Worm (Caenorhabditis elegans) whole organism, L4 larva: ENCODE measurements around the gene C03A3.2.

Experiments used
- R02D3.7 ChIP-seq: fragments of 150-350 bp; sonication (generic microtip); optimal IDR thresholded peaks from 3 replicates; lab custom pipeline; 2014; ENCODE audit warnings: missing biosample characterization, missing genetic modification characterization
- T20F7.1 ChIP-seq: fragments of 200-800 bp; sonication (Bioruptor generic); optimal IDR thresholded peaks from 2 replicates; lab custom pipeline; 2018; ENCODE audit warnings: mild to moderate bottlenecking, missing genetic modification characterization, missing compliant biosample characterization
- T26A8.4 ChIP-seq: fragments of 200-800 bp; sonication (Bioruptor generic); IDR thresholded peaks from 2 replicates; pipeline ENCODE4 v1.3.6; 2022; ENCODE audit warnings: missing genetic modification characterization, missing compliant biosample characterization
- Y48G9A.11 ChIP-seq: fragments of 200-800 bp; sonication (Bioruptor generic); IDR thresholded peaks from 2 replicates; pipeline ENCODE4 v1.3.6; 2022; ENCODE audit warnings: missing genetic modification reagents, missing genetic modification characterization, missing compliant biosample characterization
- Y5F2A.4 ChIP-seq: fragments of 200-800 bp; sonication (Bioruptor generic); optimal IDR thresholded peaks from 2 replicates; lab custom pipeline; 2018; ENCODE audit warnings: mild to moderate bottlenecking, missing genetic modification characterization, missing compliant biosample characterization
- ZK337.2 ChIP-seq: fragments of 200-800 bp; sonication (Bioruptor generic); IDR thresholded peaks from 2 replicates; pipeline ENCODE4 v1.3.6; 2022; ENCODE audit warnings: missing genetic modification reagents, missing genetic modification characterization, missing compliant biosample characterization
- ZK546.5 ChIP-seq, 2 experiments: sonication (generic microtip); optimal IDR thresholded peaks; 2 replicates each; lab custom pipeline; 2017; ENCODE audit warnings: missing biosample characterization in 2 of 2, missing genetic modification characterization in 2 of 2
- aha-1 ChIP-seq: fragments of 150-350 bp; peaks from one replicate; lab custom pipeline; 2014; ENCODE audit warnings: missing biosample characterization, missing genetic modification characterization
- aly-2 ChIP-seq: sonication (generic microtip); optimal IDR thresholded peaks from 2 replicates; lab custom pipeline; 2018; ENCODE audit warnings: missing biosample characterization, missing genetic modification characterization
- arid-1 ChIP-seq: fragments of 200-800 bp; sonication (Bioruptor generic); conservative IDR thresholded peaks from 2 replicates; pipeline ENCODE4 v1.3.6; 2022; ENCODE audit warnings: missing genetic modification reagents, missing genetic modification characterization, missing compliant biosample characterization
- attf-4 ChIP-seq: sonication (generic microtip); optimal IDR thresholded peaks from 3 replicates; lab custom pipeline; 2017; ENCODE audit warnings: missing biosample characterization, missing genetic modification characterization
- ceh-28 ChIP-seq: fragments of 150-350 bp; optimal IDR thresholded peaks from 2 replicates; lab custom pipeline; 2014; ENCODE audit warnings: missing biosample characterization, missing genetic modification reagents, missing genetic modification characterization
- ceh-62 ChIP-seq: sonication (generic microtip); optimal IDR thresholded peaks from 2 replicates; lab custom pipeline; 2017; ENCODE audit warnings: missing biosample characterization, missing genetic modification characterization
- ces-1 ChIP-seq: fragments of 150-350 bp; sonication (generic microtip); optimal IDR thresholded peaks from 4 replicates; lab custom pipeline; 2014; ENCODE audit warnings: missing biosample characterization, missing genetic modification reagents, missing genetic modification characterization
- cey-2 ChIP-seq: sonication (generic microtip); optimal IDR thresholded peaks from 3 replicates; lab custom pipeline; 2017; ENCODE audit warnings: missing genetic modification characterization, mild to moderate bottlenecking, missing compliant biosample characterization, antibody characterized with exemption, borderline replicate concordance; ENCODE audit not compliant: insufficient read depth
- ctbp-1 ChIP-seq: fragments of 200-800 bp; sonication (Bioruptor generic); IDR thresholded peaks from 2 replicates; pipeline ENCODE4 v1.3.6; 2022; ENCODE audit warnings: missing genetic modification reagents, missing genetic modification characterization, missing compliant biosample characterization
- daf-16 ChIP-seq, 3 experiments: sonication (generic microtip); optimal IDR thresholded peaks; 2 replicates each; lab custom pipeline; 2016 to 2017; ENCODE audit warnings: missing genetic modification characterization in 3 of 3, missing genetic modification reagents in 3 of 3, mild to moderate bottlenecking in 2 of 3, missing compliant biosample characterization in 2 of 3, missing biosample characterization in 1 of 3, moderate library complexity in 1 of 3
- dmd-8 ChIP-seq: fragments of 200-800 bp; sonication (Bioruptor generic); IDR thresholded peaks from 2 replicates; pipeline ENCODE4 v1.3.6; 2022; ENCODE audit warnings: missing genetic modification characterization, missing compliant biosample characterization
- dmd-9 ChIP-seq: fragments of 200-800 bp; sonication (Bioruptor generic); IDR thresholded peaks from 2 replicates; pipeline ENCODE4 v1.3.6; 2022; ENCODE audit warnings: missing genetic modification reagents, missing genetic modification characterization, missing compliant biosample characterization
- duxl-1 ChIP-seq: sonication (generic microtip); optimal IDR thresholded peaks from 2 replicates; lab custom pipeline; 2016; ENCODE audit warnings: mild to moderate bottlenecking, missing genetic modification characterization, moderate library complexity, missing compliant biosample characterization; ENCODE audit not compliant: poor library complexity
- gei-8 ChIP-seq: fragments of 200-800 bp; sonication (Bioruptor generic); optimal IDR thresholded peaks from 2 replicates; lab custom pipeline; 2018; ENCODE audit warnings: mild to moderate bottlenecking, missing genetic modification characterization, missing compliant biosample characterization
- hlh-30 ChIP-seq: sonication (generic microtip); optimal IDR thresholded peaks from 2 replicates; lab custom pipeline; 2017; ENCODE audit warnings: antibody characterized with exemption, mild to moderate bottlenecking, missing genetic modification characterization, missing compliant biosample characterization; ENCODE audit not compliant: insufficient read depth
- jun-1 ChIP-seq: fragments of 150-350 bp; optimal IDR thresholded peaks from 2 replicates; lab custom pipeline; 2014; ENCODE audit warnings: missing biosample characterization, missing genetic modification reagents, missing genetic modification characterization
- lin-29 ChIP-seq: fragments of 200-800 bp; sonication (Bioruptor generic); IDR thresholded peaks from 2 replicates; pipeline ENCODE4 v1.3.6; 2022; ENCODE audit warnings: missing genetic modification reagents, missing genetic modification characterization, missing compliant biosample characterization
- lin-38 ChIP-seq: fragments of 200-800 bp; sonication (Bioruptor generic); IDR thresholded peaks from 2 replicates; pipeline ENCODE4 v1.3.6; 2022; ENCODE audit warnings: missing genetic modification reagents, missing genetic modification characterization, missing compliant biosample characterization
- lin-39 ChIP-seq: fragments of 150-350 bp; optimal IDR thresholded peaks from 2 replicates; lab custom pipeline; 2014; ENCODE audit warnings: missing biosample characterization, missing genetic modification reagents, missing genetic modification characterization
- lsy-2 ChIP-seq, 2 experiments: fragments of 150-350 bp in 1 of 2; sonication (generic microtip) in 1 of 2; optimal IDR thresholded peaks; 2 replicates each; lab custom pipeline; 2014 to 2017; ENCODE audit warnings: missing biosample characterization in 2 of 2, missing genetic modification characterization in 2 of 2
- madf-5 ChIP-seq, 2 experiments: fragments of 200-800 bp; sonication (Bioruptor generic); IDR thresholded peaks; 2 replicates each; pipeline ENCODE4 v1.3.6; 2022; ENCODE audit warnings: missing compliant biosample characterization in 2 of 2, missing genetic modification characterization in 2 of 2
- mdt-29 ChIP-seq: fragments of 200-800 bp; sonication (Bioruptor generic); IDR thresholded peaks from 2 replicates; pipeline ENCODE4 v1.3.6; 2022; ENCODE audit warnings: missing genetic modification reagents, missing genetic modification characterization, missing compliant biosample characterization
- mep-1 ChIP-seq: fragments of 150-350 bp; sonication (generic microtip); optimal IDR thresholded peaks from 3 replicates; lab custom pipeline; 2014; ENCODE audit warnings: missing biosample characterization, missing genetic modification characterization
- nhr-10 ChIP-seq: fragments of 150-350 bp; optimal IDR thresholded peaks from 2 replicates; lab custom pipeline; 2014; ENCODE audit warnings: missing biosample characterization, missing genetic modification characterization
- nhr-25 ChIP-seq: sonication (generic microtip); optimal IDR thresholded peaks from 2 replicates; lab custom pipeline; 2017; ENCODE audit warnings: missing genetic modification characterization, mild to moderate bottlenecking, missing compliant biosample characterization, antibody characterized with exemption, moderate library complexity, borderline replicate concordance; ENCODE audit not compliant: insufficient read depth
- nhr-28 ChIP-seq: fragments of 150-350 bp; optimal IDR thresholded peaks from 2 replicates; lab custom pipeline; 2014; ENCODE audit warnings: missing biosample characterization, missing genetic modification characterization
- nhr-48 ChIP-seq: sonication (generic microtip); optimal IDR thresholded peaks from 2 replicates; lab custom pipeline; 2016; ENCODE audit warnings: mild to moderate bottlenecking, missing genetic modification characterization, missing compliant biosample characterization
- nhr-6 ChIP-seq: fragments of 150-350 bp; optimal IDR thresholded peaks from 2 replicates; lab custom pipeline; 2014; ENCODE audit warnings: missing biosample characterization, missing genetic modification characterization
- nhr-77 ChIP-seq: fragments of 150-350 bp; optimal IDR thresholded peaks from 2 replicates; lab custom pipeline; 2014; ENCODE audit warnings: missing biosample characterization, missing genetic modification characterization
- php-3 ChIP-seq: fragments of 200-800 bp; sonication (Bioruptor generic); IDR thresholded peaks from 2 replicates; pipeline ENCODE4 v1.3.6; 2022; ENCODE audit warnings: missing genetic modification reagents, missing genetic modification characterization, missing compliant biosample characterization
- rbr-2 ChIP-seq: sonication (generic microtip); optimal IDR thresholded peaks from 2 replicates; lab custom pipeline; 2016; ENCODE audit warnings: missing genotype, missing genetic modification characterization, missing compliant biosample characterization
- saeg-2 ChIP-seq: fragments of 200-800 bp; sonication (Bioruptor generic); IDR thresholded peaks from 2 replicates; pipeline ENCODE4 v1.3.6; 2022; ENCODE audit warnings: missing genetic modification reagents, missing genetic modification characterization, missing compliant biosample characterization
- sdz-12 ChIP-seq: fragments of 200-800 bp; sonication (Bioruptor generic); optimal IDR thresholded peaks from 2 replicates; lab custom pipeline; 2018; ENCODE audit warnings: mild to moderate bottlenecking, missing genetic modification characterization, missing compliant biosample characterization
- set-16 ChIP-seq: fragments of 200-800 bp; sonication (Bioruptor generic); IDR thresholded peaks from 2 replicates; pipeline ENCODE4 v1.3.6; 2022; ENCODE audit warnings: missing genetic modification reagents, missing genetic modification characterization, missing compliant biosample characterization
- skn-1 ChIP-seq: fragments of 150-350 bp; optimal IDR thresholded peaks from 2 replicates; lab custom pipeline; 2014; ENCODE audit warnings: missing biosample characterization, missing genetic modification characterization
- snpc-1.2 ChIP-seq: fragments of 200-800 bp; sonication (Bioruptor generic); IDR thresholded peaks from 2 replicates; pipeline ENCODE4 v1.3.6; 2022; ENCODE audit warnings: missing genetic modification reagents, missing genetic modification characterization, missing compliant biosample characterization
- tag-97 ChIP-seq: fragments of 200-800 bp; sonication (Bioruptor generic); IDR thresholded peaks from 2 replicates; pipeline ENCODE4 v1.3.6; 2022; ENCODE audit warnings: missing genetic modification characterization, missing compliant biosample characterization
- unc-62 ChIP-seq, 3 experiments: fragments of 150-350 bp in 1 of 3; sonication (generic microtip); optimal IDR thresholded peaks in 2 of 3; peaks in 1 of 3; 1 replicate in 1 of 3; 2 replicates in 2 of 3; lab custom pipeline; 2014 to 2017; ENCODE audit warnings: missing biosample characterization in 3 of 3, missing genetic modification characterization in 3 of 3, missing genetic modification reagents in 3 of 3, missing genotype in 1 of 3
- zag-1 ChIP-seq: fragments of 150-350 bp; optimal IDR thresholded peaks from 2 replicates; lab custom pipeline; 2014; ENCODE audit warnings: missing biosample characterization, missing genetic modification characterization
- zfp-2 ChIP-seq: sonication (generic microtip); optimal IDR thresholded peaks from 2 replicates; lab custom pipeline; 2016; ENCODE audit warnings: mild to moderate bottlenecking, missing genetic modification characterization, missing compliant biosample characterization
- zfp-3 ChIP-seq: fragments of 200-800 bp; sonication (Bioruptor generic); conservative IDR thresholded peaks from 2 replicates; pipeline ENCODE4 v1.3.6; 2022; ENCODE audit warnings: missing genetic modification reagents, missing genetic modification characterization, missing compliant biosample characterization
- zip-2 ChIP-seq: fragments of 150-350 bp; optimal IDR thresholded peaks from 2 replicates; lab custom pipeline; 2014; ENCODE audit warnings: missing biosample characterization, missing genetic modification characterization
- ztf-11 ChIP-seq: fragments of 150-350 bp; optimal IDR thresholded peaks from 2 replicates; lab custom pipeline; 2014; ENCODE audit warnings: missing biosample characterization, missing genetic modification characterization

The C03A3.2 gene

ce11 chrX:11252429-11252828, 10.2 kb upstream of the C03A3.2 start (continued):
- peak; percentile 25 for TF ChIP-seq nhr-28 (tag; lab: Kevin White, UChicago)
- peak; percentile 72 for TF ChIP-seq zip-2 (tag; lab: Kevin White, UChicago)
- no peak for TF ChIP-seq aly-2 (tag; lab: Kevin White, UChicago)
- TF ChIP-seq arid-1 (GFP tag; lab: Robert Waterston, UW) = no peak
- TF ChIP-seq lin-38 (GFP tag; lab: Robert Waterston, UW) = peak; percentile 76
- peak; percentile 30 for TF ChIP-seq sdz-12
- TF ChIP-seq T26A8.4 (GFP tag; lab: Robert Waterston, UW) = no peak
- peak; percentile 59 for TF ChIP-seq Y5F2A.4 (GFP tag; lab: Kevin White, UChicago)
- TF ChIP-seq duxl-1 (tag; lab: Kevin White, UChicago) = no peak
- peak; percentile 71 for TF ChIP-seq php-3
- peak; percentile 71 for TF ChIP-seq rbr-2
- no peak for TF ChIP-seq R02D3.7 (tag; lab: Kevin White, UChicago)
- no peak for TF ChIP-seq lin-39 (tag; lab: Kevin White, UChicago)
- no peak for TF ChIP-seq ztf-11 (tag; lab: Kevin White, UChicago)
- TF ChIP-seq nhr-10 (tag; lab: Kevin White, UChicago) = no peak
- peak; percentile 5 for TF ChIP-seq zfp-2 (tag; lab: Kevin White, UChicago)
- no peak for TF ChIP-seq jun-1
- TF ChIP-seq gei-8 = peak; percentile 65
- no peak for TF ChIP-seq ZK337.2 (GFP tag; lab: Robert Waterston, UW)
- TF ChIP-seq nhr-48 (tag; lab: Kevin White, UChicago) = peak; percentile 48
- TF ChIP-seq lin-29 (GFP tag; lab: Robert Waterston, UW) = no peak
- no peak for TF ChIP-seq nhr-77 (tag; lab: Kevin White, UChicago)
- peak; percentile 65 to 70 for TF ChIP-seq daf-16 (GFP tag; optimal IDR thresholded peaks at IDR 0.05; lab: Kevin White, UChicago)
- peak; percentile 49 for TF ChIP-seq daf-16 (tag; optimal IDR thresholded peaks at IDR 0.05; lab: Kevin White, UChicago)
- no peak for TF ChIP-seq skn-1 (tag; lab: Kevin White, UChicago)
- TF ChIP-seq ctbp-1 (GFP tag; lab: Robert Waterston, UW) = peak; percentile 62
- TF ChIP-seq aha-1 (tag; lab: Kevin White, UChicago) = no peak
- peak; percentile 75 for TF ChIP-seq mep-1 (tag; lab: Kevin White, UChicago)
- peak in 1 of 2 experiments; percentile 37 for TF ChIP-seq lsy-2 (tag; optimal IDR thresholded peaks at IDR 0.05; lab: Kevin White, UChicago)
- TF ChIP-seq ceh-62 (tag; lab: Kevin White, UChicago) = no peak
- peak; percentile 50 for TF ChIP-seq hlh-30 (tag; lab: Kevin White, UChicago)
- no peak for TF ChIP-seq zag-1 (tag; lab: Kevin White, UChicago)
- TF ChIP-seq ces-1 (GFP tag; lab: Kevin White, UChicago) = no peak
- TF ChIP-seq snpc-1.2 (GFP tag; lab: Robert Waterston, UW) = peak; percentile 86
- TF ChIP-seq ZK546.5 (tag; optimal IDR thresholded peaks at IDR 0.05; lab: Kevin White, UChicago) = no peak
- TF ChIP-seq madf-5 (GFP tag; IDR thresholded peaks at IDR 0.05; lab: Robert Waterston, UW) = 0 out of 4 replicates have a peak, but pooled peaks of 1 of the 2 experiments have one; percentile 22
- no peak for TF ChIP-seq cey-2 (tag; lab: Kevin White, UChicago)
- no peak for TF ChIP-seq tag-97 (GFP tag; lab: Robert Waterston, UW)
- no peak for TF ChIP-seq ceh-28

DNA sequence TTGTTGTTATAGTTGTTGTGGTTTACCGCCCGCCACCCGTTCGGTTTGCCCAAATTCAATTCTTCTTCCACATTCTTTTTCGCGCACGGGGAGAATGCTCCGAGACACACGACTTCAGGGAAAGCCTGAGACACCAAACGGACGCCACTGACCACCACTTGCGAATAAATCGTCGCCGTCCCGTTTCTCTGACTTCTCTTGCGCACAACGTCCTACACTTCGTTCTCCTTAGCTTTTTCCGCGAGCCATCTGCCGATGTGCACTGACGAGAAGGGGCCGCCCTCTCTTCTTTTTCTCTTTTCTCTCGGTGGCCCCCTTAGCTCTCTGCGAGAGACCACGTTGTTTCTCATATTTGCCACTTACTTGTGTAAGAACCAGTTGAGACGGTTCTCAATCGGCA, 5.6 kb upstream of the C03A3.2 start, which contains the start of gene C03A3.1:
Gene C03A3.1 (plus strand): TSS at position 291 of the 400 bp plus-strand sequence.
- no peak for TF ChIP-seq gei-8
- TF ChIP-seq attf-4 (tag; lab: Kevin White, UChicago) = no peak
- peak; percentile 50 for TF ChIP-seq set-16 (GFP tag; lab: Robert Waterston, UW)
- TF ChIP-seq mdt-29 (GFP tag; lab: Robert Waterston, UW) = no peak
- no peak for TF ChIP-seq nhr-25 (tag; lab: Kevin White, UChicago)
- TF ChIP-seq zfp-3 (GFP tag; lab: Robert Waterston, UW) = no peak
- TF ChIP-seq T26A8.4 (GFP tag; lab: Robert Waterston, UW) = no peak
- TF ChIP-seq T20F7.1 (GFP tag; lab: Kevin White, UChicago) = no peak
- TF ChIP-seq saeg-2 (GFP tag; lab: Robert Waterston, UW) = 0 out of 2 replicates have a peak, but pooled peaks have one; percentile 9
- TF ChIP-seq Y48G9A.11 (GFP tag; lab: Robert Waterston, UW) = no peak
- TF ChIP-seq nhr-6 = no peak
- no peak for TF ChIP-seq dmd-8 (GFP tag; lab: Robert Waterston, UW)
- no peak for TF ChIP-seq dmd-9 (GFP tag; lab: Robert Waterston, UW)
- no peak for TF ChIP-seq unc-62 (GFP tag; optimal IDR thresholded peaks at IDR 0.05 in 1 of 2; lab: Kevin White, UChicago)
- TF ChIP-seq unc-62 (tag; optimal IDR thresholded peaks at IDR 0.05; lab: Kevin White, UChicago) = no peak
- no peak for TF ChIP-seq nhr-10 (tag; lab: Kevin White, UChicago)
- TF ChIP-seq lsy-2 (tag; optimal IDR thresholded peaks at IDR 0.05; lab: Kevin White, UChicago) = peak in 1 of 2 experiments; percentile 16
